Worm (Caenorhabditis elegans) whole organism, L3 larva: Measurements from ENCODE around the gene sru-38.

ENCODE experiments used
- ceh-28 ChIP-seq: fragments of 150-350 bp; optimal IDR thresholded peaks from 2 replicates; lab custom pipeline; 2014; ENCODE audit warnings: missing biosample characterization, missing genetic modification reagents, missing genetic modification characterization
- ceh-82 ChIP-seq: fragments of 150-350 bp; optimal IDR thresholded peaks from 2 replicates; lab custom pipeline; 2014; ENCODE audit warnings: missing biosample characterization, missing genetic modification characterization
- skn-1 ChIP-seq: fragments of 150-350 bp; optimal IDR thresholded peaks from 2 replicates; lab custom pipeline; 2014; ENCODE audit warnings: missing biosample characterization, missing genetic modification characterization
- unc-39 ChIP-seq: sonication (generic microtip); optimal IDR thresholded peaks from 4 replicates; lab custom pipeline; 2017; ENCODE audit warnings: missing biosample characterization, missing genetic modification characterization
- ztf-11 ChIP-seq: fragments of 150-350 bp; optimal IDR thresholded peaks from 2 replicates; lab custom pipeline; 2014; ENCODE audit warnings: missing biosample characterization, missing genetic modification characterization

- TF ChIP-seq unc-39 (tag; lab: Kevin White, UChicago) (no peak), skn-1 (no peak), ztf-11 (tag; lab: Kevin White, UChicago) (no peak), ceh-82 (tag; lab: Kevin White, UChicago) (no peak), ceh-28 (tag; lab: Kevin White, UChicago) (no peak)
Measured at ce11 chrV:9837679-9838078, 1.8 kb upstream of the sru-38 start, which contains the start of gene srsx-21.
